Worm (Caenorhabditis elegans) whole organism, L4/young adult: ENCODE data around the gene Y54G2A.11.
"Not testable (repeated sequence)": the region's sequence is repeated elsewhere in the genome, so short reads cannot be mapped to it uniquely, and the experiment has no call there.

Experiments
- W03F9.2 ChIP-seq: fragments of 150-350 bp; optimal IDR thresholded peaks from 2 replicates; lab custom pipeline; 2014; ENCODE audit warnings: missing biosample characterization, missing genetic modification characterization
- dao-5 ChIP-seq: sonication (generic microtip); optimal IDR thresholded peaks from 2 replicates; lab custom pipeline; 2016; ENCODE audit warnings: missing genotype, missing genetic modification characterization, moderate library complexity, missing compliant biosample characterization
- him-1 ChIP-seq: sonication (generic microtip); optimal IDR thresholded peaks from 2 replicates; lab custom pipeline; 2016; ENCODE audit warnings: missing genotype, missing genetic modification reagents, missing genetic modification characterization, missing compliant biosample characterization

ce11 chrIV:2716474-2716873, 55.1 kb downstream of the Y54G2A.11 start, which contains the start of gene Y94H6A.7:
- not testable (repeated sequence) for TF ChIP-seq W03F9.2, him-1, dao-5 (tag; lab: Kevin White, UChicago)
